Worm (Caenorhabditis elegans) whole organism, L1 larva: Measurements from ENCODE around the gene bath-31.
"Not testable (repeated sequence)": the region's sequence is repeated elsewhere in the genome, so short reads cannot be mapped to it uniquely, and the experiment has no call there.

Experiments used
- C16A3.4 ChIP-seq: fragments of 150-350 bp; optimal IDR thresholded peaks from 2 replicates; lab custom pipeline; 2014; ENCODE audit warnings: missing biosample characterization, missing genetic modification characterization
- ceh-63 ChIP-seq: fragments of 200-800 bp; sonication (Bioruptor generic); optimal IDR thresholded peaks from 2 replicates; lab custom pipeline; 2018; ENCODE audit warnings: mild to moderate bottlenecking, missing genetic modification characterization, missing compliant biosample characterization
- ceh-8 ChIP-seq: fragments of 200-800 bp; sonication (Bioruptor generic); optimal IDR thresholded peaks from 2 replicates; lab custom pipeline; 2018; ENCODE audit warnings: mild to moderate bottlenecking, missing genetic modification characterization, moderate library complexity, missing compliant biosample characterization
- dsc-1 ChIP-seq: sonication (generic microtip); optimal IDR thresholded peaks from 2 replicates; lab custom pipeline; 2016; ENCODE audit warnings: mild to moderate bottlenecking, missing genetic modification characterization, missing compliant biosample characterization
- efl-1 ChIP-seq, 4 experiments: fragments of 150-350 bp; optimal IDR thresholded peaks in 3 of 4; peaks in 1 of 4; 1 replicate in 1 of 4; 2 replicates in 3 of 4; lab custom pipeline; 2014; ENCODE audit warnings: missing biosample characterization in 2 of 4, missing genetic modification characterization in 2 of 4, missing genetic modification reagents in 2 of 4
- egl-13 ChIP-seq: sonication (generic microtip); optimal IDR thresholded peaks from 2 replicates; lab custom pipeline; 2016; ENCODE audit warnings: missing genotype, missing genetic modification reagents, missing genetic modification characterization, missing compliant biosample characterization
- elt-2 ChIP-seq: sonication (generic microtip); optimal IDR thresholded peaks from 2 replicates; lab custom pipeline; 2016; ENCODE audit warnings: missing genetic modification characterization, mild to moderate bottlenecking, inconsistent platforms, missing compliant biosample characterization, missing genetic modification reagents
- fkh-8 ChIP-seq: sonication (generic microtip); optimal IDR thresholded peaks from 2 replicates; lab custom pipeline; 2016; ENCODE audit warnings: mild to moderate bottlenecking, missing genetic modification characterization, missing compliant biosample characterization
- fos-1 ChIP-seq: fragments of 150-350 bp; optimal IDR thresholded peaks from 2 replicates; lab custom pipeline; 2014; ENCODE audit warnings: missing biosample characterization, missing genetic modification characterization
- grh-1 ChIP-seq: fragments of 200-800 bp; sonication (Bioruptor generic); IDR thresholded peaks from 2 replicates; pipeline ENCODE4 v1.3.6; 2022; ENCODE audit warnings: missing genetic modification reagents, missing genetic modification characterization, missing compliant biosample characterization
- hlh-4 ChIP-seq: sonication (generic microtip); optimal IDR thresholded peaks from 2 replicates; lab custom pipeline; 2016; ENCODE audit warnings: mild to moderate bottlenecking, missing genetic modification characterization, missing compliant biosample characterization
- hpl-2 ChIP-seq: fragments of 150-350 bp; optimal IDR thresholded peaks from 2 replicates; lab custom pipeline; 2014; ENCODE audit warnings: missing biosample characterization, missing genetic modification reagents, missing genetic modification characterization
- jun-1 ChIP-seq: fragments of 150-350 bp; optimal IDR thresholded peaks from 2 replicates; lab custom pipeline; 2014; ENCODE audit warnings: missing biosample characterization, missing genetic modification reagents, missing genetic modification characterization
- lin-13 ChIP-seq: fragments of 150-350 bp; optimal IDR thresholded peaks from 2 replicates; lab custom pipeline; 2014; ENCODE audit warnings: missing biosample characterization, missing genetic modification reagents, missing genetic modification characterization
- lin-35 ChIP-seq, 2 experiments: fragments of 150-350 bp; optimal IDR thresholded peaks; 2 replicates each; lab custom pipeline; 2014; ENCODE audit warnings: missing biosample characterization in 2 of 2, missing genetic modification characterization in 2 of 2, missing genetic modification reagents in 2 of 2
- lsy-2 ChIP-seq, 2 experiments: fragments of 150-350 bp; optimal IDR thresholded peaks; 2 replicates each; lab custom pipeline; 2014; ENCODE audit warnings: missing biosample characterization in 2 of 2, missing genetic modification characterization in 2 of 2
- nhr-11 ChIP-seq: fragments of 150-350 bp; optimal IDR thresholded peaks from 2 replicates; lab custom pipeline; 2014; ENCODE audit warnings: missing biosample characterization, missing genetic modification characterization
- nhr-20 ChIP-seq: sonication (generic microtip); optimal IDR thresholded peaks from 2 replicates; lab custom pipeline; 2016; ENCODE audit warnings: mild to moderate bottlenecking, missing genetic modification characterization, missing compliant biosample characterization
- nhr-28 ChIP-seq: fragments of 150-350 bp; optimal IDR thresholded peaks from 2 replicates; lab custom pipeline; 2014; ENCODE audit warnings: missing biosample characterization, missing genetic modification characterization
- nhr-47 ChIP-seq: sonication (generic microtip); optimal IDR thresholded peaks from 2 replicates; lab custom pipeline; 2016; ENCODE audit warnings: mild to moderate bottlenecking, missing genetic modification characterization, moderate library complexity, missing compliant biosample characterization
- nhr-71 ChIP-seq: sonication (generic microtip); optimal IDR thresholded peaks from 2 replicates; lab custom pipeline; 2016; ENCODE audit warnings: mild to moderate bottlenecking, missing genetic modification characterization, moderate library complexity, missing compliant biosample characterization
- nhr-76 ChIP-seq: sonication (generic microtip); optimal IDR thresholded peaks from 2 replicates; lab custom pipeline; 2017; ENCODE audit warnings: missing biosample characterization, missing genetic modification characterization
- nhr-84 ChIP-seq: sonication (generic microtip); optimal IDR thresholded peaks from 2 replicates; lab custom pipeline; 2017; ENCODE audit warnings: missing biosample characterization, missing genetic modification characterization
- pqm-1 ChIP-seq: sonication (generic microtip); optimal IDR thresholded peaks from 3 replicates; lab custom pipeline; 2017; ENCODE audit warnings: missing biosample characterization, missing genetic modification characterization
- skn-1 ChIP-seq: fragments of 150-350 bp; optimal IDR thresholded peaks from 2 replicates; lab custom pipeline; 2014; ENCODE audit warnings: missing biosample characterization, missing genetic modification characterization
- snpc-4 ChIP-seq: fragments of 150-350 bp; optimal IDR thresholded peaks from 2 replicates; lab custom pipeline; 2014; ENCODE audit warnings: missing biosample characterization, missing genetic modification characterization
- snu-23 ChIP-seq: sonication (generic microtip); optimal IDR thresholded peaks from 2 replicates; lab custom pipeline; 2016; ENCODE audit warnings: missing genetic modification characterization, missing compliant biosample characterization
- tbx-2 ChIP-seq: sonication (generic microtip); optimal IDR thresholded peaks from 2 replicates; lab custom pipeline; 2016; ENCODE audit warnings: missing genetic modification characterization, missing compliant biosample characterization
- tlp-1 ChIP-seq: fragments of 150-350 bp; optimal IDR thresholded peaks from 2 replicates; lab custom pipeline; 2014; ENCODE audit warnings: missing biosample characterization, missing genetic modification characterization
- unc-130 ChIP-seq: fragments of 150-350 bp; optimal IDR thresholded peaks from 2 replicates; lab custom pipeline; 2017; ENCODE audit warnings: missing biosample characterization, missing genetic modification characterization, inconsistent platforms
- unc-30 ChIP-seq: sonication (generic microtip); optimal IDR thresholded peaks from 2 replicates; lab custom pipeline; 2017; ENCODE audit warnings: missing biosample characterization, missing genetic modification characterization
- unc-62 ChIP-seq: fragments of 150-350 bp; optimal IDR thresholded peaks from 2 replicates; lab custom pipeline; 2014; ENCODE audit warnings: missing biosample characterization, missing genetic modification reagents, missing genetic modification characterization
- unc-98 ChIP-seq: fragments of 200-800 bp; sonication (Bioruptor generic); IDR thresholded peaks from 2 replicates; pipeline ENCODE4 v1.3.6; 2022; ENCODE audit warnings: missing genetic modification characterization, missing compliant biosample characterization
- zip-4 ChIP-seq: fragments of 200-800 bp; sonication (Bioruptor generic); optimal IDR thresholded peaks from 2 replicates; lab custom pipeline; 2018; ENCODE audit warnings: mild to moderate bottlenecking, missing genetic modification characterization, moderate library complexity, missing compliant biosample characterization
- ztf-11 ChIP-seq, 2 experiments: sonication (generic microtip); optimal IDR thresholded peaks; 2 replicates each; lab custom pipeline; 2016 to 2017; ENCODE audit warnings: missing genetic modification characterization in 2 of 2, missing biosample characterization in 1 of 2, missing compliant biosample characterization in 1 of 2

The bath-31 gene

ce11 chrII:3759010-3759409 lies 27.2 kb downstream of the bath-31 start, which contains the start of gene T24E12.12:
T24E12.12 (plus strand) TSS chrII:3759290.
- TF ChIP-seq unc-130 (tag; lab: Kevin White, UChicago) (no peak), nhr-84 (tag; lab: Kevin White, UChicago) (no peak), nhr-71 (peak; percentile 52), fkh-8 (tag; lab: Kevin White, UChicago) (peak; percentile 55)

- TF ChIP-seq grh-1 (GFP tag; lab: Robert Waterston, UW); unc-130 (tag; lab: Kevin White, UChicago); pqm-1 (tag; lab: Kevin White, UChicago): not testable (repeated sequence)
Observed at ce11 chrII:3761599-3761998, 29.8 kb downstream of the bath-31 start, which contains the start of gene T24E12.6. T24E12.6 (minus strand) TSS chrII:3761699.

- TF ChIP-seq ceh-63 (no peak), jun-1 (tag; lab: Kevin White, UChicago) (no peak), unc-62 (GFP tag; lab: Kevin White, UChicago) (no peak), snu-23 (GFP tag; lab: Kevin White, UChicago) (no peak), efl-1 (optimal IDR thresholded peaks at IDR 0.05; lab: Kevin White, UChicago) (no peak), efl-1 (GFP tag; optimal IDR thresholded peaks at IDR 0.05 in 1 of 2; lab: Kevin White, UChicago) (no peak), elt-2 (tag; lab: Kevin White, UChicago) (no peak), ceh-8 (no peak), egl-13 (tag; lab: Kevin White, UChicago) (no peak), nhr-28 (tag; lab: Kevin White, UChicago) (no peak), nhr-20 (tag; lab: Kevin White, UChicago) (no peak), dsc-1 (tag; lab: Kevin White, UChicago) (no peak), unc-98 (GFP tag; lab: Robert Waterston, UW) (no peak)
- TF ChIP-seq, all 84 proteins: peak for 0
Observed at ce11 chrII:3764486-3764885, 32.7 kb downstream of the bath-31 start, which contains the start of gene srx-112. srx-112 (minus strand) TSS chrII:3764586.

ce11 chrII:3771640-3772039 lies 39.9 kb downstream of the bath-31 start:
- no peak for TF ChIP-seq nhr-11 (tag; lab: Kevin White, UChicago)
- TF ChIP-seq snu-23 (GFP tag; lab: Kevin White, UChicago), result no peak
- no peak for TF ChIP-seq C16A3.4 (tag; lab: Kevin White, UChicago)
- no peak for TF ChIP-seq zip-4 (GFP tag; lab: Kevin White, UChicago)
- TF ChIP-seq nhr-71, result no peak
- no peak for TF ChIP-seq nhr-76 (tag; lab: Kevin White, UChicago)
- no peak for TF ChIP-seq lin-35 (GFP tag; optimal IDR thresholded peaks at IDR 0.05; lab: Kevin White, UChicago)
- no peak for TF ChIP-seq nhr-47 (tag; lab: Kevin White, UChicago)
- no peak for TF ChIP-seq lsy-2 (tag; optimal IDR thresholded peaks at IDR 0.05; lab: Kevin White, UChicago)
- no peak for TF ChIP-seq ceh-63
- TF ChIP-seq skn-1, result no peak
- TF ChIP-seq hpl-2 (GFP tag; lab: Kevin White, UChicago), result no peak
- TF ChIP-seq efl-1 (optimal IDR thresholded peaks at IDR 0.05; lab: Kevin White, UChicago), result no peak
- no peak for TF ChIP-seq efl-1 (GFP tag; optimal IDR thresholded peaks at IDR 0.05 in 1 of 2; lab: Kevin White, UChicago)
- TF ChIP-seq snpc-4 (tag; lab: Kevin White, UChicago), result no peak
- TF ChIP-seq ztf-11 (tag; optimal IDR thresholded peaks at IDR 0.05; lab: Kevin White, UChicago), result no peak
- no peak for TF ChIP-seq unc-30 (tag; lab: Kevin White, UChicago)
- TF ChIP-seq tbx-2 (tag; lab: Kevin White, UChicago), result no peak
- no peak for TF ChIP-seq fos-1 (tag; lab: Kevin White, UChicago)
- TF ChIP-seq lin-13 (GFP tag; lab: Kevin White, UChicago), result no peak
- no peak for TF ChIP-seq hlh-4 (tag; lab: Kevin White, UChicago)
- TF ChIP-seq, all 84 proteins: peak for 0

- no peak for TF ChIP-seq tlp-1 (tag; lab: Kevin White, UChicago)
- TF ChIP-seq efl-1 (optimal IDR thresholded peaks at IDR 0.05; lab: Kevin White, UChicago), result no peak
- TF ChIP-seq efl-1 (GFP tag; optimal IDR thresholded peaks at IDR 0.05 in 1 of 2; lab: Kevin White, UChicago), result peak in 1 of 2 experiments; percentile 15
Observed at ce11 chrII:3773130-3773529, 41.4 kb downstream of the bath-31 start, which contains the start of gene T24E12.10. T24E12.10 (minus strand) TSS chrII:3773230.
